Worm (Caenorhabditis elegans) whole organism, L2 larva: ENCODE results near the gene egl-13.

ENCODE experiments used
- C34F6.9 ChIP-seq: fragments of 150-350 bp; optimal IDR thresholded peaks from 2 replicates; lab custom pipeline; 2014; ENCODE audit warnings: missing biosample characterization, missing genetic modification characterization
- Y55F3AM.14 ChIP-seq: fragments of 200-800 bp; sonication (Bioruptor generic); optimal IDR thresholded peaks from 2 replicates; lab custom pipeline; 2018; ENCODE audit warnings: mild to moderate bottlenecking, missing genetic modification characterization, missing compliant biosample characterization
- ZK546.5 ChIP-seq: sonication (generic microtip); optimal IDR thresholded peaks from 2 replicates; lab custom pipeline; 2017; ENCODE audit warnings: missing biosample characterization, missing genetic modification characterization
- alr-1 ChIP-seq: fragments of 150-350 bp; optimal IDR thresholded peaks from 2 replicates; lab custom pipeline; 2014; ENCODE audit warnings: missing biosample characterization, missing genetic modification characterization
- aly-2 ChIP-seq: fragments of 150-350 bp; optimal IDR thresholded peaks from 2 replicates; lab custom pipeline; 2014; ENCODE audit warnings: missing biosample characterization, missing genetic modification characterization
- ama-1 ChIP-seq: fragments of 150-350 bp; optimal IDR thresholded peaks from 2 replicates; lab custom pipeline; 2018; ENCODE audit warnings: inconsistent platforms
- blmp-1 ChIP-seq: sonication (generic microtip); optimal IDR thresholded peaks from 2 replicates; lab custom pipeline; 2017; ENCODE audit warnings: missing genetic modification characterization, mild to moderate bottlenecking, missing compliant biosample characterization, antibody characterized with exemption, moderate library complexity; ENCODE audit not compliant: insufficient read depth
- ceh-16 ChIP-seq: fragments of 150-350 bp; optimal IDR thresholded peaks from 2 replicates; lab custom pipeline; 2014; ENCODE audit warnings: missing biosample characterization, missing genetic modification characterization
- ceh-82 ChIP-seq: fragments of 150-350 bp; optimal IDR thresholded peaks from 2 replicates; lab custom pipeline; 2014; ENCODE audit warnings: missing biosample characterization, missing genetic modification characterization
- crh-2 ChIP-seq: sonication (generic microtip); optimal IDR thresholded peaks from 2 replicates; lab custom pipeline; 2017; ENCODE audit warnings: missing biosample characterization, missing genetic modification characterization
- dmd-4 ChIP-seq: sonication (generic microtip); optimal IDR thresholded peaks from 2 replicates; lab custom pipeline; 2017; ENCODE audit warnings: missing biosample characterization, missing genetic modification characterization
- egl-27 ChIP-seq: sonication (generic microtip); optimal IDR thresholded peaks from 3 replicates; lab custom pipeline; 2017; ENCODE audit warnings: missing biosample characterization, missing genetic modification reagents, missing genetic modification characterization
- elt-1 ChIP-seq: fragments of 150-350 bp; optimal IDR thresholded peaks from 2 replicates; lab custom pipeline; 2014; ENCODE audit warnings: missing biosample characterization, missing genetic modification characterization
- elt-3 ChIP-seq: sonication (generic microtip); optimal IDR thresholded peaks from 2 replicates; lab custom pipeline; 2017; ENCODE audit warnings: missing biosample characterization, missing genetic modification characterization
- fos-1 ChIP-seq: fragments of 150-350 bp; optimal IDR thresholded peaks from 2 replicates; lab custom pipeline; 2014; ENCODE audit warnings: missing biosample characterization, missing genetic modification characterization
- gmeb-1 ChIP-seq: fragments of 150-350 bp; optimal IDR thresholded peaks from 2 replicates; lab custom pipeline; 2014; ENCODE audit warnings: missing biosample characterization, missing genetic modification characterization
- lin-13 ChIP-seq: fragments of 150-350 bp; optimal IDR thresholded peaks from 2 replicates; lab custom pipeline; 2014; ENCODE audit warnings: missing biosample characterization, missing genetic modification reagents, missing genetic modification characterization
- lin-39 ChIP-seq: fragments of 150-350 bp; optimal IDR thresholded peaks from 2 replicates; lab custom pipeline; 2014; ENCODE audit warnings: missing biosample characterization, missing genetic modification reagents, missing genetic modification characterization
- lsy-2 ChIP-seq, 2 experiments: fragments of 150-350 bp in 1 of 2; sonication (generic microtip) in 1 of 2; optimal IDR thresholded peaks; 2 replicates each; lab custom pipeline; 2014 to 2017; ENCODE audit warnings: missing biosample characterization in 2 of 2, missing genetic modification characterization in 2 of 2
- mab-5 ChIP-seq: fragments of 150-350 bp; optimal IDR thresholded peaks from 2 replicates; lab custom pipeline; 2014; ENCODE audit warnings: missing biosample characterization, missing genetic modification characterization
- mbf-1 ChIP-seq: sonication (generic microtip); optimal IDR thresholded peaks from 2 replicates; lab custom pipeline; 2017; ENCODE audit warnings: missing biosample characterization, missing genetic modification characterization
- mdl-1 ChIP-seq, 2 experiments: fragments of 150-350 bp in 1 of 2; sonication (generic microtip) in 1 of 2; optimal IDR thresholded peaks; 2 replicates each; lab custom pipeline; 2017; ENCODE audit warnings: missing biosample characterization in 2 of 2, missing genetic modification characterization in 2 of 2
- nhr-10 ChIP-seq: sonication (generic microtip); optimal IDR thresholded peaks from 2 replicates; lab custom pipeline; 2017; ENCODE audit warnings: missing biosample characterization, missing genetic modification characterization
- nhr-11 ChIP-seq: fragments of 150-350 bp; optimal IDR thresholded peaks from 2 replicates; lab custom pipeline; 2014; ENCODE audit warnings: missing biosample characterization, missing genetic modification characterization
- nhr-12 ChIP-seq: fragments of 150-350 bp; optimal IDR thresholded peaks from 2 replicates; lab custom pipeline; 2014; ENCODE audit warnings: missing biosample characterization, missing genetic modification characterization
- nhr-129 ChIP-seq: fragments of 150-350 bp; optimal IDR thresholded peaks from 2 replicates; lab custom pipeline; 2014; ENCODE audit warnings: missing biosample characterization, missing genetic modification characterization
- nhr-21 ChIP-seq: fragments of 150-350 bp; optimal IDR thresholded peaks from 2 replicates; lab custom pipeline; 2014; ENCODE audit warnings: missing biosample characterization, missing genetic modification characterization
- nhr-23 ChIP-seq: fragments of 150-350 bp; optimal IDR thresholded peaks from 2 replicates; lab custom pipeline; 2014; ENCODE audit warnings: missing biosample characterization, missing genetic modification reagents, missing genetic modification characterization
- nhr-25 ChIP-seq: fragments of 150-350 bp; sonication (generic microtip); optimal IDR thresholded peaks from 3 replicates; lab custom pipeline; 2014; ENCODE audit warnings: missing biosample characterization, missing genetic modification characterization
- nhr-77 ChIP-seq: fragments of 150-350 bp; optimal IDR thresholded peaks from 2 replicates; lab custom pipeline; 2014; ENCODE audit warnings: missing biosample characterization, missing genetic modification characterization
- peb-1 ChIP-seq: fragments of 150-350 bp; optimal IDR thresholded peaks from 2 replicates; lab custom pipeline; 2014; ENCODE audit warnings: missing biosample characterization, missing genetic modification characterization
- sem-4 ChIP-seq: fragments of 150-350 bp; optimal IDR thresholded peaks from 2 replicates; lab custom pipeline; 2014; ENCODE audit warnings: missing biosample characterization, missing genetic modification reagents, missing genetic modification characterization
- skn-1 ChIP-seq: sonication (generic microtip); optimal IDR thresholded peaks from 2 replicates; lab custom pipeline; 2017; ENCODE audit warnings: missing biosample characterization, missing genetic modification characterization
- sma-3 ChIP-seq: sonication (generic microtip); optimal IDR thresholded peaks from 2 replicates; lab custom pipeline; 2016; ENCODE audit warnings: missing genetic modification reagents, missing genetic modification characterization, missing compliant biosample characterization
- sma-9 ChIP-seq, 2 experiments: fragments of 150-350 bp in 1 of 2; sonication (generic microtip) in 1 of 2; optimal IDR thresholded peaks; 2 replicates each; lab custom pipeline; 2014 to 2016; ENCODE audit warnings: missing genetic modification characterization in 2 of 2, mild to moderate bottlenecking in 1 of 2, missing biosample characterization in 1 of 2, missing compliant biosample characterization in 1 of 2, missing genetic modification reagents in 1 of 2, moderate library complexity in 1 of 2
- snpc-4 ChIP-seq: fragments of 150-350 bp; optimal IDR thresholded peaks from 2 replicates; lab custom pipeline; 2014; ENCODE audit warnings: missing biosample characterization, missing genetic modification characterization
- unc-55 ChIP-seq: fragments of 150-350 bp; sonication (generic microtip); optimal IDR thresholded peaks from 3 replicates; lab custom pipeline; 2014; ENCODE audit warnings: missing biosample characterization, missing genetic modification reagents, missing genetic modification characterization
- unc-62 ChIP-seq: fragments of 150-350 bp; optimal IDR thresholded peaks from 2 replicates; lab custom pipeline; 2014; ENCODE audit warnings: missing biosample characterization, missing genetic modification reagents, missing genetic modification characterization
- ztf-1 ChIP-seq: fragments of 200-800 bp; sonication (Bioruptor generic); conservative IDR thresholded peaks from 2 replicates; pipeline ENCODE4 v1.3.6; 2022; ENCODE audit warnings: missing genetic modification characterization, missing compliant biosample characterization
- ztf-11 ChIP-seq: sonication (generic microtip); optimal IDR thresholded peaks from 2 replicates; lab custom pipeline; 2017; ENCODE audit warnings: missing biosample characterization, missing genetic modification characterization
- ztf-4 ChIP-seq: fragments of 150-350 bp; optimal IDR thresholded peaks from 2 replicates; lab custom pipeline; 2014; ENCODE audit warnings: missing biosample characterization, missing genetic modification characterization

egl-13 gene

ce11 chrX:5645606-5646005 is 18.0 kb upstream of the egl-13 start:
- no peak for TF ChIP-seq nhr-23 (tag; lab: Kevin White, UChicago)
- peak; percentile 9 to 13 for TF ChIP-seq mdl-1 (tag; optimal IDR thresholded peaks at IDR 0.05; lab: Kevin White, UChicago)
- peak; percentile 22 for TF ChIP-seq gmeb-1
- TF ChIP-seq crh-2 (tag; lab: Kevin White, UChicago) = no peak
- no peak for TF ChIP-seq C34F6.9
- TF ChIP-seq alr-1 (tag; lab: Kevin White, UChicago) = no peak
- TF ChIP-seq nhr-11 (tag; lab: Kevin White, UChicago) = no peak
- TF ChIP-seq nhr-25 (tag; lab: Kevin White, UChicago) = peak; percentile 73
- no peak for TF ChIP-seq ama-1 (lab: Kevin White, UChicago)
- TF ChIP-seq lsy-2 (tag; optimal IDR thresholded peaks at IDR 0.05; lab: Kevin White, UChicago) = no peak
- peak; percentile 49 for TF ChIP-seq sma-9 (GFP tag; optimal IDR thresholded peaks at IDR 0.05; lab: Kevin White, UChicago)
- no peak for TF ChIP-seq sma-9 (tag; optimal IDR thresholded peaks at IDR 0.05; lab: Kevin White, UChicago)
- TF ChIP-seq nhr-21 (tag; lab: Kevin White, UChicago) = peak; percentile 81
- TF ChIP-seq nhr-12 (tag; lab: Kevin White, UChicago) = no peak
- TF ChIP-seq, all 48 proteins: peak for 5

- TF ChIP-seq lin-39 (tag; lab: Kevin White, UChicago) (no peak), gmeb-1 (no peak), mab-5 (no peak), mbf-1 (tag; lab: Kevin White, UChicago) (no peak), lin-13 (GFP tag; lab: Kevin White, UChicago) (no peak), blmp-1 (tag; lab: Kevin White, UChicago) (no peak), nhr-10 (tag; lab: Kevin White, UChicago) (no peak), nhr-129 (tag; lab: Kevin White, UChicago) (no peak), nhr-11 (tag; lab: Kevin White, UChicago) (no peak), fos-1 (tag; lab: Kevin White, UChicago) (no peak), dmd-4 (tag; lab: Kevin White, UChicago) (no peak), ZK546.5 (tag; lab: Kevin White, UChicago) (no peak), nhr-23 (tag; lab: Kevin White, UChicago) (no peak), ceh-82 (tag; lab: Kevin White, UChicago) (no peak)
Measured at ce11 chrX:5646951-5647423, 16.6 kb upstream of the egl-13 start, which contains the start of gene T22B7.3. Gene T22B7.3 (plus strand): TSS chrX:5647373.

ce11 chrX:5647884-5648283 is 15.8 kb upstream of the egl-13 start, which contains the start of gene srv-7:
Gene srv-7 (minus strand): TSS chrX:5647984.
- TF ChIP-seq fos-1 (tag; lab: Kevin White, UChicago) = no peak
- TF ChIP-seq lin-39 (tag; lab: Kevin White, UChicago) = no peak
- TF ChIP-seq crh-2 (tag; lab: Kevin White, UChicago) = no peak
- TF ChIP-seq skn-1 (tag; lab: Kevin White, UChicago) = no peak
- no peak for TF ChIP-seq nhr-12 (tag; lab: Kevin White, UChicago)
- no peak for TF ChIP-seq nhr-10 (tag; lab: Kevin White, UChicago)
- TF ChIP-seq unc-62 (GFP tag; lab: Kevin White, UChicago) = no peak
- no peak for TF ChIP-seq elt-3 (tag; lab: Kevin White, UChicago)
- no peak for TF ChIP-seq sma-9 (GFP tag; optimal IDR thresholded peaks at IDR 0.05; lab: Kevin White, UChicago)
- TF ChIP-seq sma-9 (tag; optimal IDR thresholded peaks at IDR 0.05; lab: Kevin White, UChicago) = no peak
- no peak for TF ChIP-seq nhr-11 (tag; lab: Kevin White, UChicago)
- no peak for TF ChIP-seq snpc-4 (tag; lab: Kevin White, UChicago)
- TF ChIP-seq nhr-21 (tag; lab: Kevin White, UChicago) = no peak
- no peak for TF ChIP-seq peb-1
- TF ChIP-seq nhr-25 (tag; lab: Kevin White, UChicago) = no peak
- no peak for TF ChIP-seq ama-1 (lab: Kevin White, UChicago)
- no peak for TF ChIP-seq blmp-1 (tag; lab: Kevin White, UChicago)
- TF ChIP-seq lin-13 (GFP tag; lab: Kevin White, UChicago) = no peak

- no peak for TF ChIP-seq elt-1 (tag; lab: Kevin White, UChicago)
- TF ChIP-seq dmd-4 (tag; lab: Kevin White, UChicago) = no peak
- TF ChIP-seq nhr-25 (tag; lab: Kevin White, UChicago) = no peak
- TF ChIP-seq unc-62 (GFP tag; lab: Kevin White, UChicago) = no peak
- no peak for TF ChIP-seq mdl-1 (tag; optimal IDR thresholded peaks at IDR 0.05; lab: Kevin White, UChicago)
- no peak for TF ChIP-seq elt-3 (tag; lab: Kevin White, UChicago)
- no peak for TF ChIP-seq peb-1
- peak; percentile 25 for TF ChIP-seq egl-27
- TF ChIP-seq ztf-11 (tag; lab: Kevin White, UChicago) = no peak
- no peak for TF ChIP-seq aly-2
- no peak for TF ChIP-seq ztf-1 (GFP tag; lab: Robert Waterston, UW)
- peak; percentile 53 for TF ChIP-seq sem-4 (tag; lab: Kevin White, UChicago)
- TF ChIP-seq ztf-4 (tag; lab: Kevin White, UChicago) = no peak
- no peak for TF ChIP-seq skn-1 (tag; lab: Kevin White, UChicago)
- peak; percentile 71 for TF ChIP-seq Y55F3AM.14
- no peak for TF ChIP-seq C34F6.9
- no peak for TF ChIP-seq lin-39 (tag; lab: Kevin White, UChicago)
- no peak for TF ChIP-seq ceh-16
- TF ChIP-seq mab-5 = no peak
- no peak for TF ChIP-seq blmp-1 (tag; lab: Kevin White, UChicago)
- TF ChIP-seq lsy-2 (tag; optimal IDR thresholded peaks at IDR 0.05; lab: Kevin White, UChicago) = peak in 1 of 2 experiments; percentile 25
- no peak for TF ChIP-seq snpc-4 (tag; lab: Kevin White, UChicago)
- no peak for TF ChIP-seq sma-3
- TF ChIP-seq nhr-21 (tag; lab: Kevin White, UChicago) = no peak
- TF ChIP-seq ZK546.5 (tag; lab: Kevin White, UChicago) = no peak
- TF ChIP-seq fos-1 (tag; lab: Kevin White, UChicago) = peak; percentile 19
- TF ChIP-seq gmeb-1 = no peak
- TF ChIP-seq unc-55 (GFP tag; lab: Kevin White, UChicago) = no peak
- TF ChIP-seq crh-2 (tag; lab: Kevin White, UChicago) = no peak
- TF ChIP-seq nhr-77 (tag; lab: Kevin White, UChicago) = no peak
- no peak for TF ChIP-seq alr-1 (tag; lab: Kevin White, UChicago)
Measured at ce11 chrX:5653813-5654212, 9.8 kb upstream of the egl-13 start, which contains the start of gene T22B7.7. Gene T22B7.7 (minus strand): TSS chrX:5654074.
